Worm (Caenorhabditis elegans): ENCODE measurements around the gene Y1A5A.1.

Gene Y1A5A.1

ce11 chrIII:4018095-4018498 is 31.6 kb upstream of the Y1A5A.1 start (continued):
- TF ChIP-seq ceh-40 (GFP tag; IDR thresholded peaks at IDR 0.05): no peak
- peak; percentile 97 for TF ChIP-seq zfh-2 (GFP tag; conservative IDR thresholded peaks at IDR 0.05)
- no peak for TF ChIP-seq madf-6 (GFP tag; IDR thresholded peaks at IDR 0.05)
- peak; percentile 2 for TF ChIP-seq athp-1 (tag; optimal IDR thresholded peaks at IDR 0.05)
- no peak for TF ChIP-seq attf-6 (GFP tag; IDR thresholded peaks at IDR 0.05)
- no peak for TF ChIP-seq fkh-3 (tag; optimal IDR thresholded peaks at IDR 0.05)

- no peak for TF ChIP-seq K11D2.4 (GFP tag; IDR thresholded peaks at IDR 0.05)
- TF ChIP-seq ceh-27 (GFP tag; optimal IDR thresholded peaks at IDR 0.05): no peak
- TF ChIP-seq madf-3 (GFP tag; IDR thresholded peaks at IDR 0.05): 0 out of 2 replicates have a peak, but pooled peaks have one; percentile 14
Observed at ce11 chrIII:4017527-4017926, 31.1 kb upstream of the Y1A5A.1 start, which contains the start of gene tbb-2. tbb-2 (minus strand) TSS chrIII:4017627.

ce11 chrIII:4015382-4015986 is 29.0 kb upstream of the Y1A5A.1 start:
- TF ChIP-seq F52B5.7 (tag; optimal IDR thresholded peaks at IDR 0.05): peak; percentile 64
- no peak for TF ChIP-seq madf-10 (tag; optimal IDR thresholded peaks at IDR 0.05)
- peak; percentile 42 for TF ChIP-seq snpc-3.4 (tag; optimal IDR thresholded peaks at IDR 0.05)
- TF ChIP-seq fkh-3 (tag; optimal IDR thresholded peaks at IDR 0.05): peak; percentile 46
- no peak for TF ChIP-seq sptf-2 (GFP tag; optimal IDR thresholded peaks at IDR 0.05)
- peak; percentile 72; the same call in 1 of the 2 replicates for TF ChIP-seq C17E4.6 (GFP tag; IDR thresholded peaks at IDR 0.05)
- no peak for TF ChIP-seq ztf-3 (GFP tag; optimal IDR thresholded peaks at IDR 0.05)
- TF ChIP-seq gei-17 (GFP tag; optimal IDR thresholded peaks at IDR 0.05): no peak
- TF ChIP-seq pbrm-1 (GFP tag; IDR thresholded peaks at IDR 0.05): peak; percentile 63
- peak; percentile 30 for TF ChIP-seq dpl-1 (GFP tag; optimal IDR thresholded peaks at IDR 0.05)
- 0 out of 2 replicates have a peak, but pooled peaks have one; percentile 58 for TF ChIP-seq cebp-2 (GFP tag; IDR thresholded peaks at IDR 0.05)
- peak; percentile 3 for TF ChIP-seq attf-5 (GFP tag; optimal IDR thresholded peaks at IDR 0.05)
- TF ChIP-seq lin-40 (tag; optimal IDR thresholded peaks at IDR 0.05): peak; percentile 54
- TF ChIP-seq lin-26 (GFP tag; IDR thresholded peaks at IDR 0.05): peak; percentile 81
- TF ChIP-seq mcd-1 (GFP tag; IDR thresholded peaks at IDR 0.05): 0 out of 2 replicates have a peak, but pooled peaks have one; percentile 9
- TF ChIP-seq ceh-91 (GFP tag; IDR thresholded peaks at IDR 0.05): peak; percentile 18; the same call in 1 of the 2 replicates
- no peak for TF ChIP-seq ztf-26 (tag; optimal IDR thresholded peaks at IDR 0.05)
- peak; percentile 43 for TF ChIP-seq atf-7 (tag; optimal IDR thresholded peaks at IDR 0.05)
- 0 out of 2 replicates have a peak, but pooled peaks have one; percentile 50 for TF ChIP-seq B0019.2 (GFP tag; conservative IDR thresholded peaks at IDR 0.05)
- TF ChIP-seq madf-8 (GFP tag; conservative IDR thresholded peaks at IDR 0.05): peak; percentile 59
- peak; percentile 44 for TF ChIP-seq tbp1 (GFP tag; optimal IDR thresholded peaks at IDR 0.05)
- peak; percentile 82 for TF ChIP-seq repo-1 (tag; optimal IDR thresholded peaks at IDR 0.05)
- TF ChIP-seq bed-1 (GFP tag; IDR thresholded peaks at IDR 0.05): 0 out of 2 replicates have a peak, but pooled peaks have one; percentile 63
- peak; percentile 64 for TF ChIP-seq ztf-18 (tag; optimal IDR thresholded peaks at IDR 0.05)
- TF ChIP-seq mel-28 (tag; optimal IDR thresholded peaks at IDR 0.05; ENCODE audit: borderline replicate concordance): no peak
- peak; percentile 25 for TF ChIP-seq K12H6.12 (tag; optimal IDR thresholded peaks at IDR 0.05)
- TF ChIP-seq Y95B8A.8 (GFP tag; IDR thresholded peaks at IDR 0.05): peak; percentile 86
- TF ChIP-seq snpc-1.3 (tag; optimal IDR thresholded peaks at IDR 0.05; ENCODE audit: insufficient read depth): peak; percentile 46
- TF ChIP-seq D2030.7 (GFP tag; IDR thresholded peaks at IDR 0.05): peak; percentile 62
- peak; percentile 95 for TF ChIP-seq hrde-1 (tag; optimal IDR thresholded peaks at IDR 0.05; ENCODE audit: borderline replicate concordance)
- peak; percentile 49 for TF ChIP-seq xnd-1 (tag; optimal IDR thresholded peaks at IDR 0.05)
- no peak for TF ChIP-seq F33H1.4 (GFP tag; IDR thresholded peaks at IDR 0.05)
- peak; percentile 84 for TF ChIP-seq ekl-4 (GFP tag; IDR thresholded peaks at IDR 0.05)
- TF ChIP-seq Y79H2A.3 (GFP tag; conservative IDR thresholded peaks at IDR 0.05): peak; percentile 97
- peak; percentile 72 for TF ChIP-seq F10E7.11 (tag; optimal IDR thresholded peaks at IDR 0.05)
- peak; percentile 75 for TF ChIP-seq efl-1 (GFP tag; optimal IDR thresholded peaks at IDR 0.05)
